Fruit fly (Drosophila melanogaster) whole organism: ENCODE data around the gene xmas.

ENCODE experiments used
- CG8478 ChIP-seq: fragments of >200 bp; optimal IDR thresholded peaks from 2 replicates; lab custom pipeline; 2018; ENCODE audit warnings: inconsistent platforms
- Dll ChIP-seq: fragments of >200 bp; optimal IDR thresholded peaks from 2 replicates; lab custom pipeline; 2017
- EcR ChIP-seq, 2 experiments: fragments of >200 bp; optimal IDR thresholded peaks; 2 replicates each; lab custom pipeline; 2017; ENCODE audit warnings: missing biosample characterization in 2 of 2, missing genetic modification characterization in 2 of 2, missing genetic modification reagents in 2 of 2
- pan ChIP-seq: fragments of >200 bp; optimal IDR thresholded peaks from 2 replicates; lab custom pipeline; 2017
- psq ChIP-seq: fragments of >200 bp; optimal IDR thresholded peaks from 2 replicates; lab custom pipeline; 2017
- usp ChIP-seq: fragments of >200 bp; optimal IDR thresholded peaks from 2 replicates; lab custom pipeline; 2017; ENCODE audit warnings: missing biosample characterization, missing genetic modification characterization, mixed read lengths

The xmas gene

dm6 chrX:17178484-17178921 is 19.4 kb upstream of the xmas start:
- TF ChIP-seq Dll (peak; percentile 67), usp (GFP tag; lab: Kevin White, UChicago) (no peak)

DNA sequence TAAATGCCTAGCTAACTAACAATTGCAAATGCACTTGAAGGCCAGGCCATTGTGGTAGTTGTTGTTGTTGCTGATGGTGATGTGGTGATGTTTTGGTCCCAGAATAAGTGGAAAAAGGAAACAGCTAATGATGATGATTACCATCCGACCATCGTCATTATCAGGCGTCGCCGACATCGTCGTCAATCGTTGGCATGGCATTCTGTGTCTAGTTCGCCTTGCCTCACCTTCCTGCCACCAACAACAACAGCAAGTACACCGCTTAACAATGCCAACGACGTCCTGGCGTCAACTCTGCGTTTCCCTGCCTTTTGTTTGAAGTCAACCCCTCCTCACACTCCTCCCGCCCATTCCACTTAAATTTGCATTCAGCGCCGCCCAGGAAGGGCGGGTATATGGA is 18.5 kb upstream of the xmas start:
- no peak for TF ChIP-seq EcR (GFP tag; optimal IDR thresholded peaks at IDR 0.05; lab: Kevin White, UChicago)
- no peak for TF ChIP-seq Dll
- TF ChIP-seq usp (GFP tag; lab: Kevin White, UChicago) = no peak
- no peak for TF ChIP-seq CG8478
- no peak for TF ChIP-seq pan (lab: Kevin White, UChicago)
- no peak for TF ChIP-seq psq (lab: Kevin White, UChicago)

DNA sequence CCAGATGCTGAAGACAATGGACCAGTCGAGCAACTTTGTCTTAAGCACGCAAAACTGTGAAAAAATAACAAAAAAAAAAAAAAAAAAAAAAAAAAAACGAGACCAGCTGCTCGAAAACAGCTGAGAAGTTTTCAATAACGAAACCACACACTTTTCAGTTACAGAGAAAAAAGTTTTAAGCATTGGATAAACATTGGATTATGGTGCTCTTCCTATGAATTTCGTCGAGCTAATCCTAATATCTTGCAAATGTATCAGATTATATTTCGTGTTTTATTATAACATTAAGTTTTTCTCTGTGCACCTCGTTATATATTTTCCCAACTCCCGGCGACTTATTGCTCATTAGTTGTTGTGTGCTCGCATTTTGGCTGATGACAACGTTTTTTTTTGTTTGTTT is 17.4 kb upstream of the xmas start:
- no peak for TF ChIP-seq Dll
- no peak for TF ChIP-seq usp (GFP tag; lab: Kevin White, UChicago)
- no peak for TF ChIP-seq CG8478
- no peak for TF ChIP-seq psq (lab: Kevin White, UChicago)
- TF ChIP-seq pan (lab: Kevin White, UChicago) = no peak
- no peak for TF ChIP-seq EcR (GFP tag; optimal IDR thresholded peaks at IDR 0.05; lab: Kevin White, UChicago)

- TF ChIP-seq Dll = no peak
- TF ChIP-seq pan (lab: Kevin White, UChicago) = no peak
- TF ChIP-seq usp (GFP tag; lab: Kevin White, UChicago) = no peak
- no peak for TF ChIP-seq CG8478
- no peak for TF ChIP-seq psq (lab: Kevin White, UChicago)
- TF ChIP-seq EcR (GFP tag; optimal IDR thresholded peaks at IDR 0.05; lab: Kevin White, UChicago) = no peak
Measured at dm6 chrX:17175558-17176189, 16.6 kb upstream of the xmas start.

DNA sequence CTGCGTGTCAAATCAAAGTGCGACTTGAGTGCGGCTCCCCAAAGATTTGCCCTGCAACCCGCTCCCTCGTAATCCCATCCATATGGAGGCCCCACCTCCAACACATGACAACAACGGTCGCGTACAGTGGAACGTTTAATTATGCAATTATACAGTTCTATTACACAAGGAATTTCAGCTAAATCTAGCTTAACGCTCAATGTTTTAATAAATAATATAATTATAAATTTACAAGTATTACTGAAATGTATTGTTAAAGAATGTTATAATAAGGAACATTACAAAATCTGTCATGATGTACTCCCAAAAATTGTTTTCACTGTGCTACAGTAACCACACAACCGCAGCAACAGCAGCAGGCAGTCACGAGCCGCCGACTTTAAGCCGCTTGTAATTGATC is 15.0 kb upstream of the xmas start:
- TF ChIP-seq psq (lab: Kevin White, UChicago) = no peak
- no peak for TF ChIP-seq Dll
- no peak for TF ChIP-seq pan (lab: Kevin White, UChicago)
- TF ChIP-seq EcR (GFP tag; optimal IDR thresholded peaks at IDR 0.05; lab: Kevin White, UChicago) = no peak
- no peak for TF ChIP-seq usp (GFP tag; lab: Kevin White, UChicago)
- TF ChIP-seq CG8478 = no peak

DNA sequence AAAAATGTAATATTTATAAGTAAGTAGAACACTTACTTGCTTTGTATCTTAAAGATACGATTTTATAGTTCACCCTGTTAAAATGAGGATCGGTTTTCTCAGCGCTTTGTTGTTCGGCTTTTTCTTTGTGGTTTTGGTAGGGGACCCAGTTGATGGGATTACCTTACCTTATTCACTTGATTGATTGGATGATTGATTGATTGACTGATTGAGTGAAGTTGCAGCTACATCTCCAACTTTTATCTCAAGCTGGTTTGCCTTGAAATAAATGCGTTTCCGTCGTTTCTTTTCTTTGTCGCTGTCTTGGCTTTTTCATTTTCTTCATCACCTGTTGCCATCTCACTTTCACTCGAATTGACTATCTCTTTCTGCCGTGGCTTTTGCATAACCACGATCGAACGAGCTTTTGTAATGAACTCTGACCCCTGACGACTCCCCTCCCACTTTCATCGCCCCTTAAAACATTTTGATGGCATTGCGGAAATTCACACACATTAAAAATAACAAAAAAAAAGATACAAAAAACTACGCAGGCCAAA is 13.7 kb upstream of the xmas start:
- TF ChIP-seq EcR (GFP tag; optimal IDR thresholded peaks at IDR 0.05; lab: Kevin White, UChicago) (no peak), Dll (no peak), pan (lab: Kevin White, UChicago) (no peak), usp (GFP tag; lab: Kevin White, UChicago) (no peak), CG8478 (no peak), psq (lab: Kevin White, UChicago) (no peak)

dm6 chrX:17172123-17172522 is 13.0 kb upstream of the xmas start:
- TF ChIP-seq CG8478 (no peak), psq (lab: Kevin White, UChicago) (no peak), EcR (GFP tag; optimal IDR thresholded peaks at IDR 0.05; lab: Kevin White, UChicago) (no peak), pan (lab: Kevin White, UChicago) (no peak), Dll (no peak), usp (GFP tag; lab: Kevin White, UChicago) (no peak)

dm6 chrX:17170484-17170944 is 11.4 kb upstream of the xmas start:
- TF ChIP-seq CG8478 (no peak), Dll (no peak), EcR (GFP tag; optimal IDR thresholded peaks at IDR 0.05; lab: Kevin White, UChicago) (no peak), psq (lab: Kevin White, UChicago) (no peak), pan (lab: Kevin White, UChicago) (no peak)

dm6 chrX:17167304-17167703 is 8.2 kb upstream of the xmas start:
- TF ChIP-seq usp (GFP tag; lab: Kevin White, UChicago) (no peak), EcR (GFP tag; optimal IDR thresholded peaks at IDR 0.05; lab: Kevin White, UChicago) (no peak), psq (lab: Kevin White, UChicago) (no peak), CG8478 (no peak), Dll (no peak), pan (lab: Kevin White, UChicago) (no peak)

- TF ChIP-seq CG8478 = no peak
- no peak for TF ChIP-seq pan (lab: Kevin White, UChicago)
- TF ChIP-seq usp (GFP tag; lab: Kevin White, UChicago) = no peak
- TF ChIP-seq Dll = no peak
- no peak for TF ChIP-seq psq (lab: Kevin White, UChicago)
- no peak for TF ChIP-seq EcR (GFP tag; optimal IDR thresholded peaks at IDR 0.05; lab: Kevin White, UChicago)
Measured at dm6 chrX:17162446-17163013, 3.4 kb upstream of the xmas start.

DNA sequence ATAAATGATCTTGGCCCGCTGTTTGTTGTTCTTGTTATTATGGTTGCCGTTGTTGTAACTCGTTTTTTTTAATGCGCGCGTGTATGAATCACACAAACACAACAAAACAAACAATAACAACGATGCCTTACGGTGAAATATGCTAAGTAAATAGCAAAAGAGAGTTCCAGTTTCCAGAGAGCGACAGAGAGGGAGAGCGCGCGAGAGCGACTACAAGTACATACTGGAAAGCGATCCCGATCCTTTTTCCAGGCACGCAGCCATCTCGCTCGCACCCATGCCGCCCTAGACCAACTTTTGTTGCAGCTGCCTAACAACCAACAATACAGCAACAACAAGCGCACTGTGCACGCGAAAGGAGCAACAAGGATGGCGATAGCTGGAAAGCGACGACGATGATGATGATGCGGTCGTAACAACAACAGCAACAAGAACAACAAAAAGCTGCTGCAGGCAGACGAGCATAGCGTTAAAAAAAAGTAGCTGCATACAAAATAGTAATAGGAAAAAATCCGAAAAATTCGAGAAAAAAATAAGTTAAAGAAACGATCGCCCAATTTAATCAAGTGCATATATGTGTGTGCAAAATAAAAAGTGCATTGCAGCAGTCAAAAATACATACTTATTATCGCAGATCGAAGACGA is 1.4 kb upstream of the xmas start:
- no peak for TF ChIP-seq Dll
- TF ChIP-seq usp (GFP tag; lab: Kevin White, UChicago) = no peak
- TF ChIP-seq EcR (GFP tag; optimal IDR thresholded peaks at IDR 0.05; lab: Kevin White, UChicago) = no peak
- no peak for TF ChIP-seq pan (lab: Kevin White, UChicago)
- no peak for TF ChIP-seq psq (lab: Kevin White, UChicago)
- no peak for TF ChIP-seq CG8478

dm6 chrX:17159819-17160218 is 713 bp upstream of the xmas start, which contains the start of gene baz:
Gene baz (plus strand): TSS chrX:17160006.
- TF ChIP-seq EcR (GFP tag; optimal IDR thresholded peaks at IDR 0.05; lab: Kevin White, UChicago) (no peak), CG8478 (no peak), pan (lab: Kevin White, UChicago) (no peak)
